Worm (Caenorhabditis elegans) whole organism, L1 larva: ENCODE measurements around the gene cyp-43A1.
A peak's percentile ranks its signal among the peaks of the same experiment; 100 is the strongest.

Experiments
- C04F5.9 ChIP-seq: sonication (generic microtip); optimal IDR thresholded peaks from 2 replicates; lab custom pipeline; 2016; ENCODE audit warnings: missing genetic modification characterization, missing compliant biosample characterization
- dsc-1 ChIP-seq: sonication (generic microtip); optimal IDR thresholded peaks from 2 replicates; lab custom pipeline; 2016; ENCODE audit warnings: mild to moderate bottlenecking, missing genetic modification characterization, missing compliant biosample characterization
- elt-2 ChIP-seq: sonication (generic microtip); optimal IDR thresholded peaks from 2 replicates; lab custom pipeline; 2016; ENCODE audit warnings: missing genetic modification characterization, mild to moderate bottlenecking, inconsistent platforms, missing compliant biosample characterization, missing genetic modification reagents
- mab-9 ChIP-seq: fragments of 200-800 bp; sonication (Bioruptor generic); IDR thresholded peaks from 2 replicates; pipeline ENCODE4 v1.3.6; 2022; ENCODE audit warnings: missing genetic modification reagents, missing genetic modification characterization, missing compliant biosample characterization
- mdl-1 ChIP-seq, 2 experiments: fragments of 150-350 bp; optimal IDR thresholded peaks; 2 replicates each; lab custom pipeline; 2014 to 2017; ENCODE audit warnings: missing biosample characterization in 2 of 2, missing genetic modification characterization in 2 of 2, inconsistent platforms in 1 of 2

cyp-43A1 gene

DNA sequence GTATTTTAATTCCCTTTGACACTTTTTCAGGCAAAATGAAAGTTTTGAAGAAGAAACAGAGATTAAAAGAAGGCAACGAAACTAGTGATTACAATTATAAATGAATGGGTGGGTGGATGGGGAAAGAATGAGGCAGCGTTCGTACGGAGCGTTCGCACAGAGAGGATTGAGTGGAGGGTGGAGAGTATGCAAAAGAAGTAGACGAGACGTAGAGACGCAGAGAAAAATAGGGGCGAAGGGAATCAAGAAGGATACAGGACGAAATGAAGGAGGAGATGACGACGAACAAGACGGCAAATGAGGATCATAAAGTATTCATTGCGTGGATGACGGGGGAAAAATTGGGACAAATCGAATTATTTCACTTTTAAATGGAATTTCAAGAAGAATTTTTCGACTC is 50.4 kb downstream of the cyp-43A1 start (continued):
- no peak for TF ChIP-seq elt-2 (tag; lab: Kevin White, UChicago)
- TF ChIP-seq dsc-1 (tag; lab: Kevin White, UChicago), result peak; percentile 53
- no peak for TF ChIP-seq C04F5.9 (tag; lab: Kevin White, UChicago)
- TF ChIP-seq mab-9, result no peak
- TF ChIP-seq mdl-1 (tag; optimal IDR thresholded peaks at IDR 0.05; lab: Kevin White, UChicago), result no peak
